Fruit fly (Drosophila melanogaster) whole organism, wandering third instar larva: Measurements from ENCODE around the gene SLIRP2.

Source experiments
- CG9705 ChIP-seq: fragments of 200-800 bp; sonication (Bioruptor generic); optimal IDR thresholded peaks from 2 replicates; lab custom pipeline; 2018; ENCODE audit warnings: missing biosample characterization, mild to moderate bottlenecking, missing genetic modification characterization
- CrebA ChIP-seq: fragments of 200-800 bp; sonication (Bioruptor generic); optimal IDR thresholded peaks from 2 replicates; lab custom pipeline; 2016; ENCODE audit warnings: missing biosample characterization, mild to moderate bottlenecking, missing genetic modification characterization, borderline replicate concordance
- Dfd ChIP-seq: fragments of >200 bp; optimal IDR thresholded peaks from 2 replicates; lab custom pipeline; 2017; ENCODE audit warnings: missing biosample characterization, missing genetic modification characterization
- GATAd ChIP-seq: sonication (Bioruptor generic); optimal IDR thresholded peaks from 2 replicates; lab custom pipeline; 2016; ENCODE audit warnings: missing biosample characterization, missing genetic modification characterization
- HLH106 ChIP-seq: fragments of 200-800 bp; optimal IDR thresholded peaks from 3 replicates; lab custom pipeline; 2019; ENCODE audit warnings: missing biosample characterization, mild to moderate bottlenecking, missing genetic modification characterization, moderate library complexity
- Hnf4 ChIP-seq: fragments of 200-800 bp; sonication (Bioruptor generic); optimal IDR thresholded peaks from 2 replicates; lab custom pipeline; 2016; ENCODE audit warnings: missing biosample characterization, mild to moderate bottlenecking, missing genetic modification characterization
- Hr78 ChIP-seq: fragments of >200 bp; optimal IDR thresholded peaks from 2 replicates; lab custom pipeline; 2017; ENCODE audit warnings: missing biosample characterization, missing genetic modification characterization
- Hr83 ChIP-seq: fragments of 200-300 bp; sonication (Bioruptor generic); optimal IDR thresholded peaks from 2 replicates; lab custom pipeline; 2016; ENCODE audit warnings: missing biosample characterization, mild to moderate bottlenecking, missing genetic modification characterization, moderate library complexity; ENCODE audit not compliant: poor library complexity, severe bottlenecking
- Jra ChIP-seq: sonication (Bioruptor generic); optimal IDR thresholded peaks from 2 replicates; lab custom pipeline; 2016; ENCODE audit warnings: missing biosample characterization, missing genetic modification characterization
- Mio ChIP-seq: sonication (Bioruptor generic); optimal IDR thresholded peaks from 2 replicates; lab custom pipeline; 2016; ENCODE audit warnings: missing biosample characterization, missing genetic modification characterization
- Myc ChIP-seq: fragments of >200 bp; optimal IDR thresholded peaks from 2 replicates; lab custom pipeline; 2017
- N ChIP-seq: fragments of >200 bp; optimal IDR thresholded peaks from 2 replicates; lab custom pipeline; 2018; ENCODE audit warnings: missing biosample characterization, missing external identifiers, missing genetic modification characterization
- Rel ChIP-seq, 2 experiments: fragments of 200-800 bp; sonication (Bioruptor generic) in 1 of 2; optimal IDR thresholded peaks; 2 replicates in 1 of 2; 3 replicates in 1 of 2; lab custom pipeline; 2016 to 2019; ENCODE audit warnings: mild to moderate bottlenecking in 2 of 2, missing biosample characterization in 2 of 2, missing genetic modification characterization in 2 of 2, moderate library complexity in 1 of 2
- Sp1 ChIP-seq: fragments of 200-800 bp; sonication (Bioruptor generic); optimal IDR thresholded peaks from 3 replicates; lab custom pipeline; 2019; ENCODE audit warnings: missing biosample characterization, mild to moderate bottlenecking, missing genetic modification characterization, moderate library complexity
- Vsx2 ChIP-seq: fragments of 200-300, 225-300 bp; sonication (Bioruptor generic); optimal IDR thresholded peaks from 2 replicates; lab custom pipeline; 2018; ENCODE audit warnings: missing biosample characterization, missing genetic modification characterization; ENCODE audit not compliant: partially characterized antibody
- br ChIP-seq: fragments of 200-800 bp; sonication (Bioruptor generic); optimal IDR thresholded peaks from 2 replicates; lab custom pipeline; 2016; ENCODE audit warnings: missing biosample characterization, missing genetic modification characterization
- brk ChIP-seq: fragments of 200-800 bp; sonication (Bioruptor generic); optimal IDR thresholded peaks from 2 replicates; lab custom pipeline; 2016; ENCODE audit warnings: missing biosample characterization, mild to moderate bottlenecking, missing genetic modification characterization
- dl ChIP-seq, 2 experiments: fragments of 175-275, 200-275 bp in 1 of 2; fragments of 200-275 bp in 1 of 2; sonication (Bioruptor generic); optimal IDR thresholded peaks; lab custom pipeline; 2018; ENCODE audit warnings: mild to moderate bottlenecking in 2 of 2, missing biosample characterization in 2 of 2, missing genetic modification characterization in 2 of 2, moderate library complexity in 2 of 2; ENCODE audit not compliant: partially characterized antibody in 2 of 2, insufficient read depth in 1 of 2
- dmrt93B ChIP-seq: fragments of 200-800 bp; sonication (Bioruptor generic); optimal IDR thresholded peaks from 2 replicates; lab custom pipeline; 2018; ENCODE audit warnings: missing biosample characterization, mild to moderate bottlenecking, missing genetic modification characterization
- dsf ChIP-seq: sonication (Bioruptor generic); optimal IDR thresholded peaks from 2 replicates; lab custom pipeline; 2016; ENCODE audit warnings: missing biosample characterization, missing genetic modification characterization, borderline replicate concordance
- ey ChIP-seq: fragments of 200-800 bp; sonication (Bioruptor generic); optimal IDR thresholded peaks from 2 replicates; lab custom pipeline; 2016; ENCODE audit warnings: missing biosample characterization, missing genetic modification characterization
- foxo ChIP-seq, 2 experiments: fragments of 200-800 bp; sonication (Bioruptor generic); optimal IDR thresholded peaks; 2 replicates in 1 of 2; 3 replicates in 1 of 2; lab custom pipeline; 2016 to 2017; ENCODE audit warnings: missing biosample characterization in 2 of 2, missing genetic modification characterization in 2 of 2
- fru ChIP-seq: fragments of 200-800 bp; sonication (Bioruptor generic); optimal IDR thresholded peaks from 3 replicates; lab custom pipeline; 2016; ENCODE audit warnings: missing biosample characterization, mild to moderate bottlenecking, missing genetic modification characterization
- h ChIP-seq: fragments of 200-800 bp; sonication (Bioruptor generic); optimal IDR thresholded peaks from 3 replicates; lab custom pipeline; 2016; ENCODE audit warnings: missing biosample characterization, mild to moderate bottlenecking, missing genetic modification characterization
- jim ChIP-seq: fragments of 175-275, 200-325 bp; sonication (Bioruptor generic); optimal IDR thresholded peaks from 2 replicates; lab custom pipeline; 2016; ENCODE audit warnings: missing biosample characterization, mild to moderate bottlenecking, missing genetic modification characterization
- pan ChIP-seq: fragments of >200 bp; optimal IDR thresholded peaks from 2 replicates; lab custom pipeline; 2017
- sage ChIP-seq: fragments of 200-800 bp; sonication (Bioruptor generic); optimal IDR thresholded peaks from 2 replicates; lab custom pipeline; 2016; ENCODE audit warnings: missing biosample characterization, mild to moderate bottlenecking, missing genetic modification characterization
- sv ChIP-seq: fragments of 200-800 bp; sonication (Bioruptor generic); optimal IDR thresholded peaks from 3 replicates; lab custom pipeline; 2016; ENCODE audit warnings: missing biosample characterization, missing genetic modification characterization
- usp ChIP-seq: fragments of >200 bp; optimal IDR thresholded peaks from 2 replicates; lab custom pipeline; 2017; ENCODE audit warnings: missing biosample characterization, missing genetic modification characterization
- woc ChIP-seq: sonication (Bioruptor generic); optimal IDR thresholded peaks from 2 replicates; lab custom pipeline; 2016; ENCODE audit warnings: missing biosample characterization, mild to moderate bottlenecking, missing genetic modification characterization

The SLIRP2 gene

dm6 chr3R:8619089-8619488, 31.8 kb upstream of the SLIRP2 start:
- no peak for TF ChIP-seq Hnf4 (GFP tag; lab: Kevin White, UChicago)
- TF ChIP-seq ey (GFP tag; lab: Kevin White, UChicago): no peak
- TF ChIP-seq usp: no peak
- no peak for TF ChIP-seq Hr83
- TF ChIP-seq dmrt93B: no peak
- TF ChIP-seq brk (GFP tag; lab: Kevin White, UChicago): no peak
- TF ChIP-seq sage (GFP tag; lab: Kevin White, UChicago): no peak
- no peak for TF ChIP-seq sv
- no peak for TF ChIP-seq jim (GFP tag; lab: Kevin White, UChicago)
- TF ChIP-seq Hr78 (GFP tag; lab: Kevin White, UChicago): no peak
- TF ChIP-seq br: no peak
- no peak for TF ChIP-seq h
- TF ChIP-seq Dfd (GFP tag; lab: Kevin White, UChicago): no peak
- no peak for TF ChIP-seq foxo (GFP tag; optimal IDR thresholded peaks at IDR 0.05; lab: Kevin White, UChicago)

- TF ChIP-seq Dfd (GFP tag; lab: Kevin White, UChicago) (peak; percentile 80), h (no peak)
Measured at dm6 chr3R:8620737-8621136, 30.1 kb upstream of the SLIRP2 start.

- TF ChIP-seq br (no peak), Jra (GFP tag; lab: Kevin White, UChicago) (no peak), sv (no peak), dl (GFP tag; optimal IDR thresholded peaks at IDR 0.05; lab: Kevin White, UChicago; ENCODE audit: insufficient read depth in 1 of 2, partially characterized antibody in 2 of 2) (no peak), fru (GFP tag; lab: Kevin White, UChicago) (no peak), Sp1 (GFP tag; lab: Kevin White, UChicago) (no peak), Rel (GFP tag; optimal IDR thresholded peaks at IDR 0.05; lab: Kevin White, UChicago) (no peak), Rel (tag; optimal IDR thresholded peaks at IDR 0.05; lab: Kevin White, UChicago) (no peak), GATAd (GFP tag; lab: Kevin White, UChicago) (no peak), Hnf4 (GFP tag; lab: Kevin White, UChicago) (no peak), N (GFP tag; lab: Kevin White, UChicago) (no peak), Dfd (GFP tag; lab: Kevin White, UChicago) (no peak), pan (lab: Kevin White, UChicago) (no peak), foxo (GFP tag; optimal IDR thresholded peaks at IDR 0.05; lab: Kevin White, UChicago) (no peak), dmrt93B (no peak), Myc (lab: Kevin White, UChicago) (no peak), CrebA (GFP tag; lab: Kevin White, UChicago) (no peak), sage (GFP tag; lab: Kevin White, UChicago) (no peak), woc (GFP tag; lab: Kevin White, UChicago) (no peak)
Measured at dm6 chr3R:8635778-8636177, 15.1 kb upstream of the SLIRP2 start, which contains the start of gene Or85e. Gene Or85e (minus strand): TSS chr3R:8635878.

- TF ChIP-seq dsf: no peak
- no peak for TF ChIP-seq h
- TF ChIP-seq CG9705 (GFP tag; lab: Kevin White, UChicago): no peak
- no peak for TF ChIP-seq usp
Measured at dm6 chr3R:8638629-8639028, 12.3 kb upstream of the SLIRP2 start.

dm6 chr3R:8642376-8642966, 8.4 kb upstream of the SLIRP2 start:
- TF ChIP-seq HLH106 (tag; lab: Kevin White, UChicago) (no peak), foxo (GFP tag; optimal IDR thresholded peaks at IDR 0.05; lab: Kevin White, UChicago) (no peak), Jra (GFP tag; lab: Kevin White, UChicago) (no peak), brk (GFP tag; lab: Kevin White, UChicago) (peak; percentile 23), Mio (no peak), Vsx2 (GFP tag; lab: Kevin White, UChicago) (no peak)
